Worm (Caenorhabditis elegans): ENCODE measurements around the gene F44F4.10.

DNA sequence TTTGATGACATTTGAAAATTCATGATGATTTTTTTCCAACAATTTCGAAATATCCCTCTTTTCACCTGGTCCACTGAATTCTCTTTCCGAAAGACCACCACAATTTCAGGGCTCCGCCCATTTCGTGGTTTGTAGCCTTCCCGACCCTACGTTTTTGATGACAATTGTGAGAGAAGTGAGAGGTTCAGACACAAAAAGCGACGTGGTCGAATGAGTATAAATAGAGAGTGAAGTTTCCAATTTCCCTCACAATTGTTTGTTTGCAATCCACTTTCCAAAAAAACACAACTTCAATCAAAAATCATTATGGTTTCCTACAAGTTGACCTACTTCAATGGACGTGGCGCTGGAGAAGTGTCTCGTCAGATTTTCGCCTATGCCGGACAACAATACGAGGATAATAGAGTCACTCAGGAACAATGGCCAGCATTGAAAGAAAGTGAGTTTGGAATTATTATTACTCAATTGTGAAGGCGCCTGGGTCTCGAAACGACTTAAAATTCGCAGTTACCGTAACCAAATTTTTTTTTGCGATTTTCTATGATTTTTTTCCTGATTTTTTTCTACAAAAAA lies 33.1 kb upstream of the F44F4.10 start, which contains the start of gene gst-5:
- TF ChIP-seq hlh-13 (GFP tag; optimal IDR thresholded peaks at IDR 0.05) (no peak), ceh-9 (tag; optimal IDR thresholded peaks at IDR 0.05) (no peak), syd-9 (tag; optimal IDR thresholded peaks at IDR 0.05) (no peak), pqm-1 (tag; optimal IDR thresholded peaks at IDR 0.05) (no peak), pax-1 (tag; optimal IDR thresholded peaks at IDR 0.05) (no peak), ama-1 (optimal IDR thresholded peaks at IDR 0.05) (no peak), ceh-19 (GFP tag; optimal IDR thresholded peaks at IDR 0.05) (no peak), pha-4 (tag; optimal IDR thresholded peaks at IDR 0.05) (no peak), che-1 (tag; optimal IDR thresholded peaks at IDR 0.05) (no peak)
